Worm (Caenorhabditis elegans) whole organism, L4 larva: ENCODE measurements around the gene lpin-1.

Experiments used
- F37D6.2 ChIP-seq: sonication (generic microtip); optimal IDR thresholded peaks from 2 replicates; lab custom pipeline; 2016; ENCODE audit warnings: mild to moderate bottlenecking, missing genetic modification characterization, missing compliant biosample characterization
- F44E2.7 ChIP-seq: fragments of 200-800 bp; sonication (Bioruptor generic); IDR thresholded peaks from 2 replicates; pipeline ENCODE4 v2.1.2; 2022; ENCODE audit warnings: missing genetic modification characterization, missing compliant biosample characterization
- F49E8.2 ChIP-seq: sonication (generic microtip); optimal IDR thresholded peaks from 2 replicates; lab custom pipeline; 2016; ENCODE audit warnings: missing compliant biosample characterization, mild to moderate bottlenecking, missing genetic modification characterization, borderline replicate concordance
- T26A8.4 ChIP-seq: fragments of 200-800 bp; sonication (Bioruptor generic); IDR thresholded peaks from 2 replicates; pipeline ENCODE4 v1.3.6; 2022; ENCODE audit warnings: missing genetic modification characterization, missing compliant biosample characterization
- Y5F2A.4 ChIP-seq: fragments of 200-800 bp; sonication (Bioruptor generic); optimal IDR thresholded peaks from 2 replicates; lab custom pipeline; 2018; ENCODE audit warnings: mild to moderate bottlenecking, missing genetic modification characterization, missing compliant biosample characterization
- Y75B8A.6 ChIP-seq: fragments of 200-800 bp; sonication (Bioruptor generic); IDR thresholded peaks from 2 replicates; pipeline ENCODE4 v1.3.6; 2022; ENCODE audit warnings: missing genetic modification reagents, missing genetic modification characterization, missing compliant biosample characterization
- ZK337.2 ChIP-seq: fragments of 200-800 bp; sonication (Bioruptor generic); IDR thresholded peaks from 2 replicates; pipeline ENCODE4 v1.3.6; 2022; ENCODE audit warnings: missing genetic modification reagents, missing genetic modification characterization, missing compliant biosample characterization
- aly-2 ChIP-seq: sonication (generic microtip); optimal IDR thresholded peaks from 2 replicates; lab custom pipeline; 2018; ENCODE audit warnings: missing biosample characterization, missing genetic modification characterization
- attf-4 ChIP-seq: sonication (generic microtip); optimal IDR thresholded peaks from 3 replicates; lab custom pipeline; 2017; ENCODE audit warnings: missing biosample characterization, missing genetic modification characterization
- ceh-20 ChIP-seq: fragments of 200-800 bp; sonication (Bioruptor generic); IDR thresholded peaks from 2 replicates; pipeline ENCODE4 v1.3.6; 2022; ENCODE audit warnings: missing genetic modification reagents, missing genetic modification characterization, missing compliant biosample characterization
- ceh-28 ChIP-seq: fragments of 150-350 bp; optimal IDR thresholded peaks from 2 replicates; lab custom pipeline; 2014; ENCODE audit warnings: missing biosample characterization, missing genetic modification reagents, missing genetic modification characterization
- ceh-32 ChIP-seq: sonication (generic microtip); optimal IDR thresholded peaks from 2 replicates; lab custom pipeline; 2016; ENCODE audit warnings: mild to moderate bottlenecking, missing genetic modification characterization, missing compliant biosample characterization; ENCODE audit not compliant: poor library complexity
- ceh-44 ChIP-seq: fragments of 200-800 bp; sonication (Bioruptor generic); IDR thresholded peaks from 2 replicates; pipeline ENCODE4 v1.3.6; 2022; ENCODE audit warnings: missing genetic modification reagents, missing genetic modification characterization, missing compliant biosample characterization
- cey-2 ChIP-seq: sonication (generic microtip); optimal IDR thresholded peaks from 3 replicates; lab custom pipeline; 2017; ENCODE audit warnings: missing genetic modification characterization, mild to moderate bottlenecking, missing compliant biosample characterization, antibody characterized with exemption, borderline replicate concordance; ENCODE audit not compliant: insufficient read depth
- ctbp-1 ChIP-seq: fragments of 200-800 bp; sonication (Bioruptor generic); IDR thresholded peaks from 2 replicates; pipeline ENCODE4 v1.3.6; 2022; ENCODE audit warnings: missing genetic modification reagents, missing genetic modification characterization, missing compliant biosample characterization
- daf-12 ChIP-seq: fragments of 150-350 bp; optimal IDR thresholded peaks from 2 replicates; lab custom pipeline; 2014; ENCODE audit warnings: missing biosample characterization, missing genetic modification reagents, missing genetic modification characterization
- daf-16 ChIP-seq, 3 experiments: sonication (generic microtip); optimal IDR thresholded peaks; 2 replicates each; lab custom pipeline; 2016 to 2017; ENCODE audit warnings: missing genetic modification characterization in 3 of 3, missing genetic modification reagents in 3 of 3, mild to moderate bottlenecking in 2 of 3, missing compliant biosample characterization in 2 of 3, missing biosample characterization in 1 of 3, moderate library complexity in 1 of 3
- dmd-9 ChIP-seq: fragments of 200-800 bp; sonication (Bioruptor generic); IDR thresholded peaks from 2 replicates; pipeline ENCODE4 v1.3.6; 2022; ENCODE audit warnings: missing genetic modification reagents, missing genetic modification characterization, missing compliant biosample characterization
- dpl-1 ChIP-seq: fragments of 150-350 bp; optimal IDR thresholded peaks from 2 replicates; lab custom pipeline; 2014; ENCODE audit warnings: missing biosample characterization, missing genetic modification reagents, missing genetic modification characterization
- dve-1 ChIP-seq: sonication (generic microtip); optimal IDR thresholded peaks from 2 replicates; lab custom pipeline; 2017; ENCODE audit warnings: antibody characterized with exemption, mild to moderate bottlenecking, missing genetic modification characterization, missing compliant biosample characterization; ENCODE audit not compliant: insufficient read depth
- fkh-10 ChIP-seq: fragments of 150-350 bp; optimal IDR thresholded peaks from 2 replicates; lab custom pipeline; 2014; ENCODE audit warnings: missing biosample characterization, missing genetic modification reagents, missing genetic modification characterization
- gei-8 ChIP-seq: fragments of 200-800 bp; sonication (Bioruptor generic); optimal IDR thresholded peaks from 2 replicates; lab custom pipeline; 2018; ENCODE audit warnings: mild to moderate bottlenecking, missing genetic modification characterization, missing compliant biosample characterization
- hlh-30 ChIP-seq: sonication (generic microtip); optimal IDR thresholded peaks from 2 replicates; lab custom pipeline; 2017; ENCODE audit warnings: antibody characterized with exemption, mild to moderate bottlenecking, missing genetic modification characterization, missing compliant biosample characterization; ENCODE audit not compliant: insufficient read depth
- lin-1 ChIP-seq: fragments of 200-800 bp; sonication (Bioruptor generic); IDR thresholded peaks from 2 replicates; pipeline ENCODE4 v1.3.6; 2022; ENCODE audit warnings: missing genetic modification reagents, missing genetic modification characterization, missing compliant biosample characterization
- lin-39 ChIP-seq: fragments of 150-350 bp; optimal IDR thresholded peaks from 2 replicates; lab custom pipeline; 2014; ENCODE audit warnings: missing biosample characterization, missing genetic modification reagents, missing genetic modification characterization
- lir-3 ChIP-seq: sonication (generic microtip); optimal IDR thresholded peaks from 2 replicates; lab custom pipeline; 2016; ENCODE audit warnings: mild to moderate bottlenecking, missing genetic modification characterization, missing compliant biosample characterization
- lsy-2 ChIP-seq, 2 experiments: fragments of 150-350 bp in 1 of 2; sonication (generic microtip) in 1 of 2; optimal IDR thresholded peaks; 2 replicates each; lab custom pipeline; 2014 to 2017; ENCODE audit warnings: missing biosample characterization in 2 of 2, missing genetic modification characterization in 2 of 2
- madf-9 ChIP-seq: fragments of 200-800 bp; sonication (Bioruptor generic); conservative IDR thresholded peaks from 2 replicates; pipeline ENCODE4 v1.3.6; 2022; ENCODE audit warnings: missing genetic modification reagents, missing genetic modification characterization, missing compliant biosample characterization
- mdl-1 ChIP-seq, 2 experiments: fragments of 150-350 bp in 1 of 2; sonication (generic microtip) in 1 of 2; optimal IDR thresholded peaks; 2 replicates each; lab custom pipeline; 2014 to 2017; ENCODE audit warnings: missing biosample characterization in 2 of 2, missing genetic modification characterization in 2 of 2
- nhr-6 ChIP-seq: fragments of 150-350 bp; optimal IDR thresholded peaks from 2 replicates; lab custom pipeline; 2014; ENCODE audit warnings: missing biosample characterization, missing genetic modification characterization
- nhr-76 ChIP-seq: fragments of 150-350 bp; optimal IDR thresholded peaks from 2 replicates; lab custom pipeline; 2014; ENCODE audit warnings: missing biosample characterization, missing genetic modification characterization
- pha-4 ChIP-seq, 2 experiments: fragments of 150-350 bp in 1 of 2; fragments of 200-800 bp in 1 of 2; sonication (Bioruptor generic) in 1 of 2; IDR thresholded peaks in 1 of 2; optimal IDR thresholded peaks in 1 of 2; 2 replicates each; pipeline versions ENCODE4 v1.3.6 to Lab custom; 2014 to 2022; ENCODE audit warnings: missing genetic modification characterization in 2 of 2, missing genetic modification reagents in 2 of 2, missing biosample characterization in 1 of 2, missing compliant biosample characterization in 1 of 2
- pqm-1 ChIP-seq: sonication (generic microtip); optimal IDR thresholded peaks from 2 replicates; lab custom pipeline; 2017; ENCODE audit warnings: missing biosample characterization, missing genetic modification characterization
- sdz-12 ChIP-seq: fragments of 200-800 bp; sonication (Bioruptor generic); optimal IDR thresholded peaks from 2 replicates; lab custom pipeline; 2018; ENCODE audit warnings: mild to moderate bottlenecking, missing genetic modification characterization, missing compliant biosample characterization
- spr-3 ChIP-seq: fragments of 200-800 bp; sonication (Bioruptor generic); optimal IDR thresholded peaks from 2 replicates; lab custom pipeline; 2018; ENCODE audit warnings: mild to moderate bottlenecking, missing genetic modification characterization, missing compliant biosample characterization
- unc-62 ChIP-seq, 3 experiments: fragments of 150-350 bp in 1 of 3; sonication (generic microtip); optimal IDR thresholded peaks in 2 of 3; peaks in 1 of 3; 1 replicate in 1 of 3; 2 replicates in 2 of 3; lab custom pipeline; 2014 to 2017; ENCODE audit warnings: missing biosample characterization in 3 of 3, missing genetic modification characterization in 3 of 3, missing genetic modification reagents in 3 of 3, missing genotype in 1 of 3
- zfp-2 ChIP-seq: sonication (generic microtip); optimal IDR thresholded peaks from 2 replicates; lab custom pipeline; 2016; ENCODE audit warnings: mild to moderate bottlenecking, missing genetic modification characterization, missing compliant biosample characterization
- zip-11 ChIP-seq: fragments of 200-800 bp; sonication (Bioruptor generic); IDR thresholded peaks from 2 replicates; pipeline ENCODE4 v1.3.6; 2022; ENCODE audit warnings: missing genetic modification characterization, missing compliant biosample characterization

Gene lpin-1

ce11 chrV:13658577-13658976 is 4.6 kb upstream of the lpin-1 start (continued):
- TF ChIP-seq nhr-6: peak; percentile 75
- peak; percentile 24 for TF ChIP-seq sdz-12 (GFP tag; lab: Kevin White, UChicago)
- no peak for TF ChIP-seq ceh-32 (tag; lab: Kevin White, UChicago)
- no peak for TF ChIP-seq daf-12 (tag; lab: Kevin White, UChicago)
- TF ChIP-seq lir-3 (tag; lab: Kevin White, UChicago): no peak
- no peak for TF ChIP-seq ceh-28 (tag; lab: Kevin White, UChicago)
- TF ChIP-seq nhr-76: peak; percentile 52
- TF ChIP-seq hlh-30 (tag; lab: Kevin White, UChicago): peak; percentile 99
- TF ChIP-seq F37D6.2 (tag; lab: Kevin White, UChicago): peak; percentile 32
- peak; percentile 92 for TF ChIP-seq ceh-20 (GFP tag; lab: Robert Waterston, UW)
- no peak for TF ChIP-seq F44E2.7
- TF ChIP-seq unc-62 (GFP tag; optimal IDR thresholded peaks at IDR 0.05 in 1 of 2; lab: Kevin White, UChicago): peak in 1 of 2 experiments; percentile 99
- TF ChIP-seq unc-62 (tag; optimal IDR thresholded peaks at IDR 0.05; lab: Kevin White, UChicago): no peak
- no peak for TF ChIP-seq lin-39 (tag; lab: Kevin White, UChicago)
- TF ChIP-seq Y5F2A.4: no peak
- no peak for TF ChIP-seq zip-11 (GFP tag; lab: Robert Waterston, UW)
- TF ChIP-seq dpl-1 (GFP tag; lab: Kevin White, UChicago): peak; percentile 63
- TF ChIP-seq cey-2 (tag; lab: Kevin White, UChicago): peak; percentile 63
- TF ChIP-seq pha-4 (GFP tag; IDR thresholded peaks at IDR 0.05; lab: Robert Waterston, UW): peak; percentile 68
- no peak for TF ChIP-seq pha-4 (tag; optimal IDR thresholded peaks at IDR 0.05; lab: Kevin White, UChicago)
- peak; percentile 71 for TF ChIP-seq ctbp-1 (GFP tag; lab: Robert Waterston, UW)
- TF ChIP-seq lin-1 (GFP tag; lab: Robert Waterston, UW): peak; percentile 93
- peak; percentile 74 for TF ChIP-seq dmd-9
- TF ChIP-seq aly-2 (tag; lab: Kevin White, UChicago): no peak
- peak; percentile 64 to 84 for TF ChIP-seq lsy-2 (tag; optimal IDR thresholded peaks at IDR 0.05; lab: Kevin White, UChicago)
- TF ChIP-seq spr-3 (GFP tag; lab: Kevin White, UChicago): peak; percentile 21
- no peak for TF ChIP-seq F49E8.2
- no peak for TF ChIP-seq zfp-2 (tag; lab: Kevin White, UChicago)
- no peak for TF ChIP-seq ceh-44 (GFP tag; lab: Robert Waterston, UW)
- TF ChIP-seq Y75B8A.6 (GFP tag; lab: Robert Waterston, UW): 0 out of 2 replicates have a peak, but pooled peaks have one; percentile 36
- peak; percentile 90 to 98 for TF ChIP-seq mdl-1 (tag; optimal IDR thresholded peaks at IDR 0.05; lab: Kevin White, UChicago)
- TF ChIP-seq pqm-1 (tag; lab: Kevin White, UChicago): peak; percentile 9
- no peak for TF ChIP-seq fkh-10 (GFP tag; lab: Kevin White, UChicago)
- TF ChIP-seq daf-16 (GFP tag; optimal IDR thresholded peaks at IDR 0.05; lab: Kevin White, UChicago): no peak
- peak; percentile 73 for TF ChIP-seq daf-16 (tag; optimal IDR thresholded peaks at IDR 0.05; lab: Kevin White, UChicago)
- peak; percentile 64 for TF ChIP-seq madf-9 (GFP tag; lab: Robert Waterston, UW)
- TF ChIP-seq attf-4: no peak

DNA sequence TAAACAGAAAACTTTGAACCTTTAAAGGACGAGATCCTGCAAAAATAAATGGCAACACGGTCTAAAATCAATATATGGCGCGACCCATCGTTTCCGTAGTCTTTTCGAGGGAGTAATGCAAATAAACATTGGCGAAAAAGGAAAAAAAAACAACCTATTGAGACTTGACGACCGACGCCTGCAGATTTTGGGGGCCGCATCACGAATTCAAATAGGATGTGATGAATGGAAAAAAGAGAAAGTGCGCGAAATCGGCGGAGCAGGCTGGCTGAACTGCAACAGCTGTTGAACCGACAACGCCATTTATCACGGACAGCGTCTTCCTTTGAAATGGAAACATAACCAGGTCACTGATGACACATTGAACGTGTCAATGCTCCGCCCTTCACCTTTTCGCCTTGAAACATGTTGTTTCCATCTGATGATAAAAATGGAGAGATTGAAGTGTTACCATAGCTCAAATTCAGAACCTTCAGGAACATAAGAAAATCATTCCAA is 4.0 kb upstream of the lpin-1 start:
- no peak for TF ChIP-seq dpl-1 (GFP tag; lab: Kevin White, UChicago)
- no peak for TF ChIP-seq T26A8.4 (GFP tag; lab: Robert Waterston, UW)
- peak; percentile 23; the same call in 1 of the 2 replicates for TF ChIP-seq pha-4 (GFP tag; IDR thresholded peaks at IDR 0.05; lab: Robert Waterston, UW)
- TF ChIP-seq pha-4 (tag; optimal IDR thresholded peaks at IDR 0.05; lab: Kevin White, UChicago): no peak
- TF ChIP-seq gei-8 (GFP tag; lab: Kevin White, UChicago): no peak
- peak; percentile 17; the same call in 1 of the 2 replicates for TF ChIP-seq ceh-20 (GFP tag; lab: Robert Waterston, UW)
- no peak for TF ChIP-seq ZK337.2 (GFP tag; lab: Robert Waterston, UW)
- no peak for TF ChIP-seq madf-9 (GFP tag; lab: Robert Waterston, UW)
- TF ChIP-seq dve-1 (tag; lab: Kevin White, UChicago): no peak
